Fruit fly (Drosophila melanogaster) whole organism, wandering third instar larva: ENCODE measurements around the gene CG11951.

Experiments used
- GATAd ChIP-seq: sonication (Bioruptor generic); optimal IDR thresholded peaks from 2 replicates; lab custom pipeline; 2016; ENCODE audit warnings: missing biosample characterization, missing genetic modification characterization
- Hr78 ChIP-seq: fragments of >200 bp; optimal IDR thresholded peaks from 2 replicates; lab custom pipeline; 2017; ENCODE audit warnings: missing biosample characterization, missing genetic modification characterization
- Mio ChIP-seq: sonication (Bioruptor generic); optimal IDR thresholded peaks from 2 replicates; lab custom pipeline; 2016; ENCODE audit warnings: missing biosample characterization, missing genetic modification characterization
- OdsH ChIP-seq: fragments of 200-800 bp; sonication (Bioruptor generic); optimal IDR thresholded peaks from 2 replicates; lab custom pipeline; 2016; ENCODE audit warnings: missing biosample characterization, mild to moderate bottlenecking, missing genetic modification characterization
- Rel ChIP-seq, 2 experiments: fragments of 200-800 bp; sonication (Bioruptor generic) in 1 of 2; optimal IDR thresholded peaks; 2 replicates in 1 of 2; 3 replicates in 1 of 2; lab custom pipeline; 2016 to 2019; ENCODE audit warnings: mild to moderate bottlenecking in 2 of 2, missing biosample characterization in 2 of 2, missing genetic modification characterization in 2 of 2, moderate library complexity in 1 of 2
- brk ChIP-seq: fragments of 200-800 bp; sonication (Bioruptor generic); optimal IDR thresholded peaks from 2 replicates; lab custom pipeline; 2016; ENCODE audit warnings: missing biosample characterization, mild to moderate bottlenecking, missing genetic modification characterization
- lola ChIP-seq: fragments of >200 bp; optimal IDR thresholded peaks from 2 replicates; lab custom pipeline; 2017; ENCODE audit warnings: missing biosample characterization, missing genetic modification characterization
- pan ChIP-seq: fragments of >200 bp; optimal IDR thresholded peaks from 2 replicates; lab custom pipeline; 2017
- rgr ChIP-seq: fragments of 200-800 bp; sonication (Bioruptor generic); optimal IDR thresholded peaks from 3 replicates; lab custom pipeline; 2016; ENCODE audit warnings: missing biosample characterization, mild to moderate bottlenecking, missing genetic modification characterization
- sage ChIP-seq: fragments of 200-800 bp; sonication (Bioruptor generic); optimal IDR thresholded peaks from 2 replicates; lab custom pipeline; 2016; ENCODE audit warnings: missing biosample characterization, mild to moderate bottlenecking, missing genetic modification characterization
- sv ChIP-seq: fragments of 200-800 bp; sonication (Bioruptor generic); optimal IDR thresholded peaks from 3 replicates; lab custom pipeline; 2016; ENCODE audit warnings: missing biosample characterization, missing genetic modification characterization

dm6 chr3R:29206198-29207011 lies 32.1 kb downstream of the CG11951 start:
- TF ChIP-seq rgr: no peak
- TF ChIP-seq pan: no peak
- TF ChIP-seq sage: peak; percentile 10
- peak; percentile 31 for TF ChIP-seq brk (GFP tag; lab: Kevin White, UChicago)
- TF ChIP-seq Rel (GFP tag; optimal IDR thresholded peaks at IDR 0.05; lab: Kevin White, UChicago): peak; percentile 2
- TF ChIP-seq Rel (tag; optimal IDR thresholded peaks at IDR 0.05; lab: Kevin White, UChicago): no peak
- no peak for TF ChIP-seq Hr78
- TF ChIP-seq Mio (GFP tag; lab: Kevin White, UChicago): no peak
- no peak for TF ChIP-seq GATAd (GFP tag; lab: Kevin White, UChicago)
- no peak for TF ChIP-seq lola (GFP tag; lab: Kevin White, UChicago)
- no peak for TF ChIP-seq OdsH
- no peak for TF ChIP-seq sv (GFP tag; lab: Kevin White, UChicago)
